Worm (Caenorhabditis elegans) whole organism, L1 larva: ENCODE data around the gene VC5.2.
A peak's percentile ranks its signal among the peaks of the same experiment; 100 is the strongest.

ENCODE experiments used
- C16A3.4 ChIP-seq: fragments of 150-350 bp; optimal IDR thresholded peaks from 2 replicates; lab custom pipeline; 2014; ENCODE audit warnings: missing biosample characterization, missing genetic modification characterization
- Y116A8C.19 ChIP-seq: sonication (generic microtip); optimal IDR thresholded peaks from 2 replicates; lab custom pipeline; 2016; ENCODE audit warnings: missing compliant biosample characterization, missing genetic modification characterization, borderline replicate concordance
- alr-1 ChIP-seq: fragments of 200-800 bp; sonication (Bioruptor generic); optimal IDR thresholded peaks from 2 replicates; lab custom pipeline; 2018; ENCODE audit warnings: borderline replicate concordance, mild to moderate bottlenecking, missing genetic modification characterization, missing compliant biosample characterization
- aly-2 ChIP-seq: fragments of 150-350 bp; optimal IDR thresholded peaks from 2 replicates; lab custom pipeline; 2014; ENCODE audit warnings: missing biosample characterization, missing genetic modification characterization
- blmp-1 ChIP-seq: fragments of 150-350 bp; optimal IDR thresholded peaks from 2 replicates; lab custom pipeline; 2014; ENCODE audit warnings: missing biosample characterization, missing genetic modification characterization
- ceh-63 ChIP-seq: fragments of 200-800 bp; sonication (Bioruptor generic); optimal IDR thresholded peaks from 2 replicates; lab custom pipeline; 2018; ENCODE audit warnings: mild to moderate bottlenecking, missing genetic modification characterization, missing compliant biosample characterization
- ces-1 ChIP-seq: fragments of 150-350 bp; optimal IDR thresholded peaks from 2 replicates; lab custom pipeline; 2014; ENCODE audit warnings: missing biosample characterization, missing genetic modification reagents, missing genetic modification characterization
- dpl-1 ChIP-seq, 3 experiments: fragments of 150-350 bp in 2 of 3; sonication (generic microtip) in 1 of 3; optimal IDR thresholded peaks; 2 replicates each; lab custom pipeline; 2014 to 2017; ENCODE audit warnings: missing biosample characterization in 3 of 3, missing genetic modification characterization in 3 of 3, missing genetic modification reagents in 3 of 3
- dsc-1 ChIP-seq: sonication (generic microtip); optimal IDR thresholded peaks from 2 replicates; lab custom pipeline; 2016; ENCODE audit warnings: mild to moderate bottlenecking, missing genetic modification characterization, missing compliant biosample characterization
- efl-1 ChIP-seq, 4 experiments: fragments of 150-350 bp; optimal IDR thresholded peaks in 3 of 4; peaks in 1 of 4; 1 replicate in 1 of 4; 2 replicates in 3 of 4; lab custom pipeline; 2014; ENCODE audit warnings: missing biosample characterization in 2 of 4, missing genetic modification characterization in 2 of 4, missing genetic modification reagents in 2 of 4
- elt-2 ChIP-seq: sonication (generic microtip); optimal IDR thresholded peaks from 2 replicates; lab custom pipeline; 2016; ENCODE audit warnings: missing genetic modification characterization, mild to moderate bottlenecking, inconsistent platforms, missing compliant biosample characterization, missing genetic modification reagents
- elt-3 ChIP-seq, 6 experiments: fragments of 150-350 bp in 1 of 6; sonication (generic microtip); optimal IDR thresholded peaks; 2 replicates each; lab custom pipeline; 2017 to 2018; ENCODE audit warnings: missing biosample characterization in 6 of 6, missing genetic modification characterization in 6 of 6, inconsistent platforms in 1 of 6
- ets-5 ChIP-seq: fragments of 200-800 bp; sonication (Bioruptor generic); IDR thresholded peaks from 2 replicates; pipeline ENCODE4 v1.3.6; 2022; ENCODE audit warnings: missing genetic modification characterization, missing compliant biosample characterization
- fkh-10 ChIP-seq: sonication (generic microtip); optimal IDR thresholded peaks from 2 replicates; lab custom pipeline; 2017; ENCODE audit warnings: missing biosample characterization, missing genetic modification reagents, missing genetic modification characterization
- fkh-4 ChIP-seq: sonication (generic microtip); optimal IDR thresholded peaks from 2 replicates; lab custom pipeline; 2016; ENCODE audit warnings: missing compliant biosample characterization, missing genetic modification characterization, borderline replicate concordance
- fos-1 ChIP-seq: fragments of 150-350 bp; optimal IDR thresholded peaks from 2 replicates; lab custom pipeline; 2014; ENCODE audit warnings: missing biosample characterization, missing genetic modification characterization
- grh-1 ChIP-seq: fragments of 200-800 bp; sonication (Bioruptor generic); IDR thresholded peaks from 2 replicates; pipeline ENCODE4 v1.3.6; 2022; ENCODE audit warnings: missing genetic modification reagents, missing genetic modification characterization, missing compliant biosample characterization
- irx-1 ChIP-seq: sonication (generic microtip); optimal IDR thresholded peaks from 2 replicates; lab custom pipeline; 2016; ENCODE audit warnings: missing genetic modification characterization, missing compliant biosample characterization
- jun-1 ChIP-seq: fragments of 150-350 bp; optimal IDR thresholded peaks from 2 replicates; lab custom pipeline; 2014; ENCODE audit warnings: missing biosample characterization, missing genetic modification reagents, missing genetic modification characterization
- lin-14 ChIP-seq: fragments of 200-800 bp; sonication (Bioruptor generic); optimal IDR thresholded peaks from 2 replicates; lab custom pipeline; 2018; ENCODE audit warnings: mild to moderate bottlenecking, missing genetic modification characterization, moderate library complexity, missing compliant biosample characterization
- lin-35 ChIP-seq, 2 experiments: fragments of 150-350 bp; optimal IDR thresholded peaks; 2 replicates each; lab custom pipeline; 2014; ENCODE audit warnings: missing biosample characterization in 2 of 2, missing genetic modification characterization in 2 of 2, missing genetic modification reagents in 2 of 2
- lsy-2 ChIP-seq, 2 experiments: fragments of 150-350 bp; optimal IDR thresholded peaks; 2 replicates each; lab custom pipeline; 2014; ENCODE audit warnings: missing biosample characterization in 2 of 2, missing genetic modification characterization in 2 of 2
- mdl-1 ChIP-seq, 2 experiments: fragments of 150-350 bp; optimal IDR thresholded peaks; 2 replicates each; lab custom pipeline; 2014 to 2017; ENCODE audit warnings: missing biosample characterization in 2 of 2, missing genetic modification characterization in 2 of 2, inconsistent platforms in 1 of 2
- mep-1 ChIP-seq: fragments of 150-350 bp; optimal IDR thresholded peaks from 2 replicates; lab custom pipeline; 2014; ENCODE audit warnings: missing biosample characterization, missing genetic modification characterization
- nhr-19 ChIP-seq: fragments of 200-800 bp; sonication (Bioruptor generic); conservative IDR thresholded peaks from 2 replicates; pipeline ENCODE4 v1.3.6; 2022; ENCODE audit warnings: missing genetic modification characterization, missing compliant biosample characterization
- nhr-20 ChIP-seq: sonication (generic microtip); optimal IDR thresholded peaks from 2 replicates; lab custom pipeline; 2016; ENCODE audit warnings: mild to moderate bottlenecking, missing genetic modification characterization, missing compliant biosample characterization
- nhr-47 ChIP-seq: sonication (generic microtip); optimal IDR thresholded peaks from 2 replicates; lab custom pipeline; 2016; ENCODE audit warnings: mild to moderate bottlenecking, missing genetic modification characterization, moderate library complexity, missing compliant biosample characterization
- nhr-71 ChIP-seq: sonication (generic microtip); optimal IDR thresholded peaks from 2 replicates; lab custom pipeline; 2016; ENCODE audit warnings: mild to moderate bottlenecking, missing genetic modification characterization, moderate library complexity, missing compliant biosample characterization
- nhr-76 ChIP-seq: sonication (generic microtip); optimal IDR thresholded peaks from 2 replicates; lab custom pipeline; 2017; ENCODE audit warnings: missing biosample characterization, missing genetic modification characterization
- nhr-77 ChIP-seq: fragments of 150-350 bp; optimal IDR thresholded peaks from 2 replicates; lab custom pipeline; 2014; ENCODE audit warnings: missing biosample characterization, missing genetic modification characterization
- nhr-84 ChIP-seq: sonication (generic microtip); optimal IDR thresholded peaks from 2 replicates; lab custom pipeline; 2017; ENCODE audit warnings: missing biosample characterization, missing genetic modification characterization
- nhr-85 ChIP-seq: sonication (generic microtip); peaks from one replicate; lab custom pipeline; 2016; ENCODE audit warnings: missing genetic modification characterization, inconsistent platforms, missing compliant biosample characterization
- nhr-90 ChIP-seq: sonication (generic microtip); optimal IDR thresholded peaks from 2 replicates; lab custom pipeline; 2016; ENCODE audit warnings: mild to moderate bottlenecking, missing genetic modification characterization, missing compliant biosample characterization; ENCODE audit not compliant: poor library complexity
- rnt-1 ChIP-seq: sonication (generic microtip); optimal IDR thresholded peaks from 2 replicates; lab custom pipeline; 2016; ENCODE audit warnings: mild to moderate bottlenecking, missing genetic modification characterization, moderate library complexity, missing compliant biosample characterization
- skn-1 ChIP-seq: fragments of 150-350 bp; optimal IDR thresholded peaks from 2 replicates; lab custom pipeline; 2014; ENCODE audit warnings: missing biosample characterization, missing genetic modification characterization
- snpc-4 ChIP-seq: fragments of 150-350 bp; optimal IDR thresholded peaks from 2 replicates; lab custom pipeline; 2014; ENCODE audit warnings: missing biosample characterization, missing genetic modification characterization
- snu-23 ChIP-seq: sonication (generic microtip); optimal IDR thresholded peaks from 2 replicates; lab custom pipeline; 2016; ENCODE audit warnings: missing genetic modification characterization, missing compliant biosample characterization
- sptf-1 ChIP-seq: fragments of 150-350 bp; optimal IDR thresholded peaks from 2 replicates; lab custom pipeline; 2014; ENCODE audit warnings: missing biosample characterization, missing genetic modification characterization
- sup-37 ChIP-seq: fragments of 200-800 bp; sonication (Bioruptor generic); optimal IDR thresholded peaks from 2 replicates; lab custom pipeline; 2018; ENCODE audit warnings: mild to moderate bottlenecking, missing genetic modification characterization, missing compliant biosample characterization
- tbx-2 ChIP-seq: sonication (generic microtip); optimal IDR thresholded peaks from 2 replicates; lab custom pipeline; 2016; ENCODE audit warnings: missing genetic modification characterization, missing compliant biosample characterization
- tlp-1 ChIP-seq: fragments of 150-350 bp; optimal IDR thresholded peaks from 2 replicates; lab custom pipeline; 2014; ENCODE audit warnings: missing biosample characterization, missing genetic modification characterization
- unc-130 ChIP-seq: fragments of 150-350 bp; optimal IDR thresholded peaks from 2 replicates; lab custom pipeline; 2017; ENCODE audit warnings: missing biosample characterization, missing genetic modification characterization, inconsistent platforms
- xbp-1 ChIP-seq: sonication (generic microtip); optimal IDR thresholded peaks from 2 replicates; lab custom pipeline; 2016; ENCODE audit warnings: missing genetic modification characterization, missing compliant biosample characterization
- ztf-11 ChIP-seq, 2 experiments: sonication (generic microtip); optimal IDR thresholded peaks; 2 replicates each; lab custom pipeline; 2016 to 2017; ENCODE audit warnings: missing genetic modification characterization in 2 of 2, missing biosample characterization in 1 of 2, missing compliant biosample characterization in 1 of 2

VC5.2 gene

DNA sequence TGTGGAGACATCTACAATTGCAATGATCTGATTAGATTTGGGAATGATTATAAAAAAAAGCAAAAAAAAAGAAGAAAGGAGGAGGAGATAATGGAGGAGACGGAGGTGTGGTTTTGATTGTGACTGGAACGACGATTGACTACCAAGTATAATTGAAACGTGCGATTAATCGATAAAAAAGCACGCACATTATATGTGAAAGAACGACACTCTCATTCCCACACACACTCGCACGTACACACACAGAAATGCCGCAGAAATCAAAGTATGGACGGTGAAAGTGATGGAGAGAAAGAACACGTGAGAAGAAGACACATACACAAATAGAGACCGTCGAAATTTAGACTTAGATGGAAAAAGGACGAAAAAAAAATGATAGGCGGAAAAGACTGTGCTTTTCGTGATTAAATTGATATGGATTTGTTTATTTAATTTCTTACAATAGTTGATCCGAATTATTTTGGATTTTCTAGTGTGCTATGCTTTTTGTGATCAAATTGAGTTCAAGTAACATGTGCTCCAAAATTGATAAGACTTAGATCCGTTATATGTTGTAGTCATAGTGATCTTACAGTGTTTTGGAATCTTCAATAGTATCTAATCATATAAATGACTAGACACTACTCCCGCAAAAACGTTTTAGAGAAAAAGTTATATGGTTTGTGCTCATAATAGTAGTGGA, 8.1 kb downstream of the VC5.2 start, which contains the start of gene nhr-135:
TSS of gene nhr-135 (minus strand) at position 51 of the 682 bp plus-strand sequence.
- peak; percentile 25 for TF ChIP-seq nhr-19 (GFP tag; lab: Robert Waterston, UW)
- TF ChIP-seq sptf-1 (tag; lab: Kevin White, UChicago), result no peak
- peak; percentile 56 for TF ChIP-seq unc-130
- peak; percentile 99 for TF ChIP-seq blmp-1 (tag; lab: Kevin White, UChicago)
- TF ChIP-seq nhr-85 (tag; lab: Kevin White, UChicago), result peak; percentile 57
- TF ChIP-seq dpl-1 (GFP tag; optimal IDR thresholded peaks at IDR 0.05; lab: Kevin White, UChicago), result peak in 2 of 3 experiments; percentile 28 to 32
- peak in 1 of 2 experiments; percentile 50 for TF ChIP-seq lsy-2 (tag; optimal IDR thresholded peaks at IDR 0.05; lab: Kevin White, UChicago)
- peak; percentile 6 for TF ChIP-seq C16A3.4
- TF ChIP-seq xbp-1 (tag; lab: Kevin White, UChicago), result no peak
- no peak for TF ChIP-seq tlp-1
- TF ChIP-seq efl-1 (optimal IDR thresholded peaks at IDR 0.05; lab: Kevin White, UChicago), result peak in 1 of 2 experiments; percentile 30
- peak; percentile 24 to 40 for TF ChIP-seq efl-1 (GFP tag; optimal IDR thresholded peaks at IDR 0.05 in 1 of 2; lab: Kevin White, UChicago)
- peak in 1 of 2 experiments; percentile 77 for TF ChIP-seq lin-35 (GFP tag; optimal IDR thresholded peaks at IDR 0.05; lab: Kevin White, UChicago)
- TF ChIP-seq rnt-1, result no peak
- no peak for TF ChIP-seq snpc-4 (tag; lab: Kevin White, UChicago)
- TF ChIP-seq mdl-1 (tag; optimal IDR thresholded peaks at IDR 0.05; lab: Kevin White, UChicago), result peak in 1 of 2 experiments; percentile 89
- TF ChIP-seq nhr-77 (tag; lab: Kevin White, UChicago), result peak; percentile 43
- no peak for TF ChIP-seq nhr-84 (tag; lab: Kevin White, UChicago)
- peak; percentile 40 for TF ChIP-seq tbx-2 (tag; lab: Kevin White, UChicago)
- TF ChIP-seq elt-2 (tag; lab: Kevin White, UChicago), result peak; percentile 81
- no peak for TF ChIP-seq grh-1
- TF ChIP-seq snu-23 (GFP tag; lab: Kevin White, UChicago), result peak; percentile 70
- peak in 4 of 6 experiments; percentile 12 to 69 (median 49) for TF ChIP-seq elt-3 (tag; optimal IDR thresholded peaks at IDR 0.05; lab: Kevin White, UChicago)
- TF ChIP-seq mep-1 (tag; lab: Kevin White, UChicago), result peak; percentile 58
- peak; percentile 83 for TF ChIP-seq lin-14 (GFP tag; lab: Kevin White, UChicago)
- TF ChIP-seq nhr-20 (tag; lab: Kevin White, UChicago), result peak; percentile 93
- peak; percentile 27 for TF ChIP-seq nhr-47
- no peak for TF ChIP-seq aly-2 (tag; lab: Kevin White, UChicago)
- TF ChIP-seq ztf-11 (tag; optimal IDR thresholded peaks at IDR 0.05; lab: Kevin White, UChicago), result no peak
- no peak for TF ChIP-seq jun-1 (tag; lab: Kevin White, UChicago)
- TF ChIP-seq nhr-71, result peak; percentile 66
- peak; percentile 60 for TF ChIP-seq nhr-90 (tag; lab: Kevin White, UChicago)

ce11 chrV:7095254-7095990, 9.7 kb downstream of the VC5.2 start:
- no peak for TF ChIP-seq nhr-77 (tag; lab: Kevin White, UChicago)
- no peak for TF ChIP-seq ces-1
- TF ChIP-seq grh-1, result no peak
- no peak for TF ChIP-seq Y116A8C.19
- no peak for TF ChIP-seq fkh-4 (tag; lab: Kevin White, UChicago)
- TF ChIP-seq nhr-85 (tag; lab: Kevin White, UChicago), result peak; percentile 71
- TF ChIP-seq ets-5 (GFP tag; lab: Robert Waterston, UW), result no peak
- TF ChIP-seq nhr-71, result peak; percentile 19
- no peak for TF ChIP-seq fos-1 (tag; lab: Kevin White, UChicago)
- TF ChIP-seq lin-14 (GFP tag; lab: Kevin White, UChicago), result peak; percentile 15
- no peak for TF ChIP-seq skn-1
- no peak for TF ChIP-seq sup-37
- peak; percentile 67 for TF ChIP-seq elt-2 (tag; lab: Kevin White, UChicago)
- peak; percentile 14 for TF ChIP-seq dsc-1
- TF ChIP-seq irx-1 (tag; lab: Kevin White, UChicago), result no peak
- no peak for TF ChIP-seq alr-1 (tag; lab: Kevin White, UChicago)
- TF ChIP-seq ceh-63 (GFP tag; lab: Kevin White, UChicago), result no peak
- TF ChIP-seq jun-1 (tag; lab: Kevin White, UChicago), result no peak
- TF ChIP-seq nhr-20 (tag; lab: Kevin White, UChicago), result peak; percentile 51
- no peak for TF ChIP-seq nhr-76 (tag; lab: Kevin White, UChicago)
- no peak for TF ChIP-seq fkh-10 (GFP tag; lab: Kevin White, UChicago)
- no peak for TF ChIP-seq blmp-1 (tag; lab: Kevin White, UChicago)
